Worm (Caenorhabditis elegans) whole organism, L4/young adult: ENCODE measurements around the gene F21D5.7.
"Not testable (repeated sequence)": the region's sequence is repeated elsewhere in the genome, so short reads cannot be mapped to it uniquely, and the experiment has no call there.

Source experiments
- W03F9.2 ChIP-seq: fragments of 150-350 bp; optimal IDR thresholded peaks from 2 replicates; lab custom pipeline; 2014; ENCODE audit warnings: missing biosample characterization, missing genetic modification characterization
- dao-5 ChIP-seq: sonication (generic microtip); optimal IDR thresholded peaks from 2 replicates; lab custom pipeline; 2016; ENCODE audit warnings: missing genotype, missing genetic modification characterization, moderate library complexity, missing compliant biosample characterization
- him-1 ChIP-seq: sonication (generic microtip); optimal IDR thresholded peaks from 2 replicates; lab custom pipeline; 2016; ENCODE audit warnings: missing genotype, missing genetic modification reagents, missing genetic modification characterization, missing compliant biosample characterization

Gene F21D5.7

ce11 chrIV:8743654-8744332 is at the start of gene F21D5.7:
Gene F21D5.7 (minus strand): TSS chrIV:8743704.
- TF ChIP-seq dao-5 = no peak
- peak; percentile 92 for TF ChIP-seq W03F9.2 (tag; lab: Kevin White, UChicago)

ce11 chrIV:8793223-8793622 is 49.7 kb upstream of the F21D5.7 start:
- TF ChIP-seq him-1 (tag; lab: Kevin White, UChicago) = no peak
- TF ChIP-seq dao-5 = no peak
- TF ChIP-seq W03F9.2 (tag; lab: Kevin White, UChicago) = peak; percentile 39

ce11 chrIV:8792808-8793207 is 49.3 kb upstream of the F21D5.7 start, which contains the start of gene C33D9.3:
Gene C33D9.3 (minus strand): TSS chrIV:8792908.
- TF ChIP-seq him-1 (tag; lab: Kevin White, UChicago) (no peak), W03F9.2 (tag; lab: Kevin White, UChicago) (no peak)

ce11 chrIV:8790144-8790543 is 46.6 kb upstream of the F21D5.7 start, which contains the start of gene sru-35:
Gene sru-35 (minus strand): TSS chrIV:8790244.
- TF ChIP-seq W03F9.2 (tag; lab: Kevin White, UChicago) (no peak), dao-5 (no peak), him-1 (tag; lab: Kevin White, UChicago) (no peak)

ce11 chrIV:8788048-8788447 is 44.5 kb upstream of the F21D5.7 start, which contains the start of gene C33D9.10:
Gene C33D9.10 (minus strand): TSS chrIV:8788148.
- TF ChIP-seq W03F9.2 (tag; lab: Kevin White, UChicago); dao-5; him-1 (tag; lab: Kevin White, UChicago): not testable (repeated sequence)

ce11 chrIV:8786654-8787053 is 43.1 kb upstream of the F21D5.7 start, which contains the start of gene C33D9.8:
Gene C33D9.8 (minus strand): TSS chrIV:8786752.
- TF ChIP-seq dao-5 (no peak), him-1 (tag; lab: Kevin White, UChicago) (no peak), W03F9.2 (tag; lab: Kevin White, UChicago) (no peak)

- TF ChIP-seq dao-5 (no peak), W03F9.2 (tag; lab: Kevin White, UChicago) (no peak), him-1 (tag; lab: Kevin White, UChicago) (no peak)
Observed at ce11 chrIV:8784855-8785327, 41.4 kb upstream of the F21D5.7 start, which contains the start of gene C33D9.13. Gene C33D9.13 (minus strand): TSS chrIV:8785277.

ce11 chrIV:8782172-8782571 is 38.7 kb upstream of the F21D5.7 start:
- TF ChIP-seq W03F9.2 (tag; lab: Kevin White, UChicago) = no peak
- TF ChIP-seq dao-5 = no peak

- TF ChIP-seq him-1 (tag; lab: Kevin White, UChicago) (no peak), dao-5 (no peak), W03F9.2 (tag; lab: Kevin White, UChicago) (no peak)
Observed at ce11 chrIV:8778045-8778444, 34.5 kb upstream of the F21D5.7 start, which contains the start of gene C33D9.6. Gene C33D9.6 (minus strand): TSS chrIV:8778145.

- TF ChIP-seq him-1 (tag; lab: Kevin White, UChicago) = no peak
- no peak for TF ChIP-seq W03F9.2 (tag; lab: Kevin White, UChicago)
- no peak for TF ChIP-seq dao-5
Observed at ce11 chrIV:8772800-8773256, 29.3 kb upstream of the F21D5.7 start, which contains the start of gene F20C5.6. Gene F20C5.6 (minus strand): TSS chrIV:8773206.

ce11 chrIV:8769539-8769938 is 26.0 kb upstream of the F21D5.7 start, which contains the start of gene F20C5.5:
Gene F20C5.5 (minus strand): TSS chrIV:8769639.
- TF ChIP-seq W03F9.2 (tag; lab: Kevin White, UChicago) (no peak), dao-5 (no peak), him-1 (tag; lab: Kevin White, UChicago) (no peak)

ce11 chrIV:8764567-8764966 is 21.1 kb upstream of the F21D5.7 start, which contains the start of gene cdc-50.B:
Gene cdc-50.B (plus strand): TSS chrIV:8764867.
- TF ChIP-seq W03F9.2 (tag; lab: Kevin White, UChicago) = no peak
- no peak for TF ChIP-seq dao-5
- no peak for TF ChIP-seq him-1 (tag; lab: Kevin White, UChicago)

ce11 chrIV:8762471-8762870 is 19.0 kb upstream of the F21D5.7 start:
- TF ChIP-seq dao-5 (no peak), W03F9.2 (tag; lab: Kevin White, UChicago) (no peak), him-1 (tag; lab: Kevin White, UChicago) (no peak)

ce11 chrIV:8761896-8762295 is 18.4 kb upstream of the F21D5.7 start, which contains the start of the genes F20C5.11 and klp-11:
Gene F20C5.11 (minus strand): TSS chrIV:8761996.
Gene klp-11 (minus strand): TSS chrIV:8762066.
- TF ChIP-seq W03F9.2 (tag; lab: Kevin White, UChicago) = no peak
- no peak for TF ChIP-seq him-1 (tag; lab: Kevin White, UChicago)
- TF ChIP-seq dao-5 = no peak
